Worm (Caenorhabditis elegans) whole organism, L4/young adult: ENCODE results near the gene M02E1.1.
"Not testable (repeated sequence)": the region's sequence is repeated elsewhere in the genome, so short reads cannot be mapped to it uniquely, and the experiment has no call there.

Experiments
- W03F9.2 ChIP-seq: fragments of 150-350 bp; optimal IDR thresholded peaks from 2 replicates; lab custom pipeline; 2014; ENCODE audit warnings: missing biosample characterization, missing genetic modification characterization
- dao-5 ChIP-seq: sonication (generic microtip); optimal IDR thresholded peaks from 2 replicates; lab custom pipeline; 2016; ENCODE audit warnings: missing genotype, missing genetic modification characterization, moderate library complexity, missing compliant biosample characterization
- him-1 ChIP-seq: sonication (generic microtip); optimal IDR thresholded peaks from 2 replicates; lab custom pipeline; 2016; ENCODE audit warnings: missing genotype, missing genetic modification reagents, missing genetic modification characterization, missing compliant biosample characterization

Gene M02E1.1

DNA sequence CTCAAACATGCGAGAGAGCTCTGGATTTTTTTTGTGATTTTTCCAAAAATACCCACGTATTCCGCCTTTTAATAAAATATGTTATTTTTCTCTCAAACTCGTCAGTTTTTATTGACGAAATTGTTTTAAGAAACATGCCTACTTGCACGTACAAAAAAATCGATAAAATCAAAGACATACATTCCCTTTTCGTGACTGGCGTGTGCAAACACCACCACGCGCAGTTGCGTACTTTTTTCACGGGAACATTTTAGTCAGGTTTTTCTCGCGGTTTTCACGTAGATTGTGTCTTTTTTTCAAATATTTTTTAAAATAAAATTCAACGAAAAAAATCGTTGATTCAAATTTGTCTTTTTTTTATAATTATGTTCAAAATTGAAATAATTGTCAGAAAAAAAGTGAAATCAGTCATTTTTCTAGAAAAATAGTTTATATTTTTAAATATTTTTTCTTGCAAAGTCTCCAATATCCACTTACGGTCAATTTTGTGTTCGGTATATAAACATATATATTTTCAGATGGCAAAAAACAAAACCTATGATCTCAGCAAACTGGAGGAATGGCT, at the start of gene M02E1.1:
Gene M02E1.1, plus strand, starts transcription at position 515 of the 565 bp plus-strand sequence.
- TF ChIP-seq dao-5 (tag; lab: Kevin White, UChicago) (no peak), W03F9.2 (tag; lab: Kevin White, UChicago) (peak; percentile 53)

DNA sequence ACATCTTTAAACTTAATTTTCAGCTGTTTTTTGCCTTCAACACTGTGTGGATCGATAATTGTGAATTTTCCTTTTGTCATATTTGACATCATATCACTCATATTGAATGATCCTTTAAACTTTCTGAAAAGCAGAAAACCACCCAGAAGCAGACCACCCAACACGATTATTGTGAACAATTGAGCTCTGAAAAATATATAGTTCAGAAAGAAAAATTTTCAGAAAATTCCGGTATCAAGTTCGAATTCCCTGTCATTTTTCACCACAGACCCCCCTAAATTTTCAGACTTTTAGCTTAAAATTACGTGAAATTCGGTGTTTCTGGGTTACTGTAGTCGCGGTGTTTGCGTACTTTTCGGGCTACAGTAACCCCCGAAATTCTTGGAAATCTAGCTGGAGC, 39.8 kb upstream of the M02E1.1 start, which contains the start of gene Y47C4A.1:
Gene Y47C4A.1, minus strand, starts transcription at position 101 of the 400 bp plus-strand sequence.
- TF ChIP-seq dao-5, W03F9.2, him-1 (tag; lab: Kevin White, UChicago): not testable (repeated sequence)

DNA sequence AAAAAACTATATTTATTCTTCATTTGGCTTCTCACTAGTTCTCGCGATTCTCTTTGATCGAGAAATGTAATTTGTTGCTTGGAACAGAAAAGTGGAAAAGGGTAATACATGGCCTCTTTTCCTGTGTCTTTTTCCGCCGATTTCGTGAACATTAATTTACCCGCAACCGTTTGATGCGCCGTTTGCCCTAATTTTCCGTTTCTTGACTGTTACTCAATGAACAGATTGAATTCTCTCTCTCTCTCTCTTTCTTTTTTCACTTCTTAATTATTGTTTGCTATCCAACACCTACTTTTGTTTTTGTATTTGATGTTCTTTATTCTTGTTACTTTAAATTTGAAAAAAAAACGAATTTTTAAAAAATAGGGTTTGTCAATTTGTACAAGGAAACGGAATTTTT, 30.2 kb upstream of the M02E1.1 start:
- TF ChIP-seq dao-5 (tag; lab: Kevin White, UChicago) (no peak), W03F9.2 (tag; lab: Kevin White, UChicago) (no peak), him-1 (tag; lab: Kevin White, UChicago) (no peak)

DNA sequence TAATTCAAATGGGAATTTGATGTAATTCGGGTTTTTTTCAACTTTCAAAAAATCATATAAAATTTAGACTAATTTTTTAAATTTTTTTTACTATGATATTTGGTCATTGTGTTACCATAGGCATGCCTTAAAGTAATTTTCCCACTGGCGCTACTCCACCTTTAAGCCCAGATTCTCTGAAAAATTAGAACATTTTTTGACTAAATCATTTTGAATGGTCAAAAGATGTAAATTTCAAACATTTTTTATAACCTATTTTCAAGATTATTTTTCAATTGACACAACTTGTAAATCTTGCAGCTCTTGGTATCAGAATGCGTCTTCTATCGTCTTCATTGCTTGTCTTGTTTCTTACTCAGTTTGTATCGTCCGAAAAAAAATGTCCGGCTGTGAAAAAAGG, 29.0 kb upstream of the M02E1.1 start, which contains the start of gene R57.2:
Gene R57.2, plus strand, starts transcription at position 301 of the 400 bp plus-strand sequence.
- TF ChIP-seq dao-5 (tag; lab: Kevin White, UChicago) (no peak), W03F9.2 (tag; lab: Kevin White, UChicago) (no peak), him-1 (tag; lab: Kevin White, UChicago) (no peak)

DNA sequence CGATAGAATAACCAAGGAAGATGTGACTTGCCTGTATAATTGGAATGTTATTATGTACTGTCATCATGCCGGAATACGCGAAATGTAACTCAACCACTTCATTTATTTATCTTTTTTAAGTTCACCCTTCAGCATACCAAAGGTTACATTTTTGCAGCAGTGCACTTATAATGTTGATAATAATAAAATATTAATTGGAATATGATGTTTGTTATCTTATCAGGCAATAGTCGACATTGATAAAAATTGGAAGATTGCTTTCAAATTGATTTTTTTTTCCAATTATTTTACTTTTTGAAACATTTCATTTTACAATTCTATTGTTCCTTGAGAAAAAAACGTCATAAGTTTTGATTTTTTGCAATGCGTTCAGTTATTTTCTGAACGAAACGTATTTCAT, 26.8 kb upstream of the M02E1.1 start:
- no peak for TF ChIP-seq W03F9.2 (tag; lab: Kevin White, UChicago)

DNA sequence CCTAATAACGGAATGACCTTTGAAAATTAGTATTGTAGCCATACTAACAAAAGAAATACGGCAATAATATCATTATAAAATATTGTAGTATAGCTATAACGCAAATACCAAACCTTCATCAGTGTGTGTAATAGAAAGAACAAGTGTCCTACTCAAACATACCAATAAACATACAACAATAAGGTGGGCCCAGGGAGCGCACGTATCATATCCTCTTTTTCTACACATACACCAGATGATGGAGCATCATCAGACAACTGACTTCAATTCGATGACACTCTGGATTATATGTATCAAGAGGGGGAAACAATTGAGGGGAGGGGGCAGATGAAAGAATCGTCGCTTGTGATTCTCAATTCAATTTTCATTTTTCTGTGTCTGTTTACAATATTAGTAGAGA, 25.7 kb upstream of the M02E1.1 start:
- TF ChIP-seq dao-5 (tag; lab: Kevin White, UChicago): no peak
- TF ChIP-seq W03F9.2 (tag; lab: Kevin White, UChicago): no peak
- TF ChIP-seq him-1 (tag; lab: Kevin White, UChicago): no peak

DNA sequence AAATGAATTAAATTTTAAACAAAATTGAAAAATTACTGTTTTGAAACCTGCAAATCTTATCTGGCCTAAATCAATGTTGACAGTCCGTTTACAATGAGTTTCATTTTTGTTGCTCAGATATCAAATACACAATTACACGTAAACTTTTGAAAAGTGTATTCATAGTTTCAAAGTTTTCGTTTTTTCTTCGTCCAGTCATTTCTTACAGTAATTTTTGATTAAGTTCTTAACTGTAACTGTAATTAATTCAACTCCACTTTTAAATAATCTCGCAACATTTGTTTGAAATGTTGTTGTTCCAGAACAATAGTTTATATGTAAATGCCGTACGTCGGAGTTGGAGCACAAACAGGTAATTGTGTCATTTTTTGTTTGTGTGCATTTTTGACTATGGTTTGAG, 24.4 kb upstream of the M02E1.1 start, which contains the start of gene gcp-2.1:
Gene gcp-2.1, plus strand, starts transcription at position 301 of the 400 bp plus-strand sequence.
- TF ChIP-seq W03F9.2 (tag; lab: Kevin White, UChicago): no peak
- no peak for TF ChIP-seq dao-5 (tag; lab: Kevin White, UChicago)
- no peak for TF ChIP-seq him-1 (tag; lab: Kevin White, UChicago)

DNA sequence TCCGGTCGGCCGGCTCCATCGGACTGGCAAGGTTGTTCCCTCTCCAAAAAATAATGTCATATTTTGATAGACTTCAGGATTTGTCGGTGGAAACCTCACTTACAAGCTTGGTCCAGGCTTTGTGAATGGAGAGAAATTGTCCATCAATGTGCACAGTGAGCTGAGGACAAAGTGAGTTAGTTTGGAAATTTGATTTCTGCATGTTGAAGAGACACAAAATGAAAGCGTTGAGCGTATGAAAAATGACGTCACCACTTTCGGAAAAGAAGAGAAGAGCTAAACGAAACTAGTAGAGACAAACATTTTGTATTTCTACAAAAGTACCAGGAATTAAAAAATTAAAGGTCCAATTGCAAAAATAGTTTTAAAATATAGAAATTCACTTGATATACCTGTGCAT, 20.9 kb upstream of the M02E1.1 start:
- TF ChIP-seq dao-5 (tag; lab: Kevin White, UChicago) (no peak), him-1 (tag; lab: Kevin White, UChicago) (no peak), W03F9.2 (tag; lab: Kevin White, UChicago) (no peak)

DNA sequence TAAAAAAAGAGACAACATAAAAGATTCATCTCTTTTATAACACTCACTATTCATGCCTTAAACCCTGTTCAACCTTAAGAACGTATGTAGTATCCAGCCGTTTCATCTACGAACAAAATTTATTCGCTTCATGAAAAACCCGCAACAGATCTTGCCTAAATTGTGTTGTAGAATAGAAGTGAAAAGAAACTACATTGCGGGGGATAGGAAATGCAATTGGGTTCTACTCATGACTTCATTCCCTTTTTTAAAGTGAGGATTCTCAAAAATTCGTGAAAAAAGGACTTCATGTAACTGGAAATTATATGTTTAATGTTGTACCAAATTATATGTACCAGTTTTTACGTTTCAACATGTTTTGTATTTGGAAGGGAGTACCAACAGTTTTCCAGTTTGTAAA, 16.8 kb upstream of the M02E1.1 start:
- TF ChIP-seq him-1 (tag; lab: Kevin White, UChicago) (no peak), W03F9.2 (tag; lab: Kevin White, UChicago) (no peak), dao-5 (tag; lab: Kevin White, UChicago) (no peak)

DNA sequence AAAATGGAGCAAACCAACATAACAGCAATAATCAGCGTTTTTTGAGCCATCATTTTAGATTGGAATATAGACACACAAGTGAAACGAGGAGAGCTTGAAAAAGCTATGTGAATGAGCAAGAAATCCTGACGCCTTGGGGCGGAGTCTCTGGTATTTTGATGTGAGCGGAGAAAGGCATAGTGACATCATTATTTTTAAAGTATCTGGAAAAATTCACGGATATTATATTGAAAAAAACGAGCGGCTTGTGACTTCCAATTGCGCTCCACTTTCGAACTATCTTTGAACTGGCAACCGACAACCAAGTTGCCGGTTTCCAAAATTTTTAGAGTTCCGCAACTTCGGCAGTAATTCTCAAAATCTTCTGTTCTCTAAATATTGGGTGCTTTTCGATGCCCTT, 14.7 kb upstream of the M02E1.1 start, which contains the start of gene nlp-64:
Gene nlp-64, minus strand, starts transcription at position 101 of the 400 bp plus-strand sequence.
- TF ChIP-seq W03F9.2 (tag; lab: Kevin White, UChicago) (no peak), dao-5 (tag; lab: Kevin White, UChicago) (no peak), him-1 (tag; lab: Kevin White, UChicago) (no peak)

DNA sequence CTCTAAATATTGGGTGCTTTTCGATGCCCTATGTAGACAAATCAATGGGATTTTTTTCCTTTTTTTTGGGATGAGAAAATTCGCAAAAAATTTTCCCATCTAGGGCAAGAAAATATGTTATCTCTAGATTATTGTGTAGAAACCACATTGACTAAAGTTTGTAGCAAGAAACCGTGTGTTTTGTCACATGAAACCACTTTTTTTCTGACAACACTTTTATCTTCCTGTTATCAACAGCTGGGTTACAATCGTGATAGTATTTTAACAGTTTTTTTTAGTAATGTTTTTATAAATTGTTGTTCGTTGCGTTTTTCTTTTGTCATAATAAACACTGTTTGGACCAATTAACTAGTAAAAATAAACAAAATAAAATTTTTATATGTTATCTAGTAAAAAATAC, 13.7 kb upstream of the M02E1.1 start:
- TF ChIP-seq dao-5 (tag; lab: Kevin White, UChicago) (no peak), W03F9.2 (tag; lab: Kevin White, UChicago) (no peak), him-1 (tag; lab: Kevin White, UChicago) (no peak)

DNA sequence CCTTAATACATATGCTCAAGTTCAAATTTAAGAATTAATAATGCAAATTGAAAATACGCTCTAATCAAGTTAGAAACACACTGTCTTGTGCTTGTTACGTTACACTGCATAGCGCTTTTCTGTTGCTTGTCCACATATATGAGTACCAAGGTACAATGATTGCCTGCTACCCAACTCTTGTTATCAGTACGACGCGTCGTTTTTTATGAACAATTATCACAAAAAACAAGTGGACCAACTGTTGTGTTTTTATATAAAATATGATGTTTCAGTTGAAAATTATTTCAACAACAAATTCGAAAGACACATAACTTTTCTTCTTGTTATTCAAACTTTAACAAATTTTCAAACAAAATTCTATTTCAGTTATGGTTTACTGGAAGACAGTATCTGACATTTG, 13.0 kb upstream of the M02E1.1 start, which contains the start of gene M02E1.4:
Gene M02E1.4, plus strand, starts transcription at position 367 of the 400 bp plus-strand sequence.
- TF ChIP-seq W03F9.2 (tag; lab: Kevin White, UChicago): no peak
- TF ChIP-seq him-1 (tag; lab: Kevin White, UChicago): no peak
- TF ChIP-seq dao-5 (tag; lab: Kevin White, UChicago): no peak

DNA sequence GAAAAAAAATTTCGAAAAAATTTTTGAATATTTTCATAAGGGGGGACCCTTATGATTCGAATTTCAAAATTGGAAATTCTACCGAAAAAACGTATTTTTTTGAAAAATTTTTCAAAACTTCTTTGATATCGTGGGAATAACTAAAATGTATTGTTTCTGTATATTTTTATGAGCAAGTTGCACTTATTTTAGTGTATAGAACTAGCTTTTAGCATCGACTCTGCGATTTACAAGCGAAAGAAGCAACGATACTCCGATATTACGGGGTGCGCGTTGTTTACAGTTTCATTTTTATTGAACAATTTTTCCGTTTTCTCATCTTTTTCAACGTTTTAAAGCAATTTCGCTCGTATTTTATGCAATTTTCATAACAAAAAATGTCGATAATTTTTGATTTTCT, 3.7 kb upstream of the M02E1.1 start, which contains the start of gene M02E1.3:
Gene M02E1.3, plus strand, starts transcription at position 301 of the 400 bp plus-strand sequence.
- TF ChIP-seq dao-5, him-1, W03F9.2 (tag; lab: Kevin White, UChicago): not testable (repeated sequence)

DNA sequence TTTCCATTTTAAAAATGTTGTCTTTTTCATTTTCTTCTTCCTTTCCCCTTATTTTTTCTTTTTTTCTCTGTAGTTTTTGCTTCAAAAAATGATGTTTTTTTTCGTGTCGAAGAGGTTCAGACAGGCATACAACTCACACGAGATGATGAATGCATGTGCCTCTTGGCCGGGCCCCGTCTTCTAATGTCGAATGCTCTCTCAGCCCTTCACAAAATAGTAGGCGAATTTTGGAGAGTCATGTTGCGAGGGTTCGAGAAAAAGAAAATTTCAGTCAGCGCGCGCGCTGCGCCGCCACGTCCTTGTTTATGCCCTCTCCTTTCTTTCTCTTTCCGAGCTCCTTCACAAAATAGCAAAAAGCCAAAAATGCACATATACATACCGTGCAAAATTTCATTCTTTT, 1.9 kb upstream of the M02E1.1 start:
- TF ChIP-seq him-1 (tag; lab: Kevin White, UChicago): peak; percentile 43
- no peak for TF ChIP-seq dao-5 (tag; lab: Kevin White, UChicago)
- TF ChIP-seq W03F9.2 (tag; lab: Kevin White, UChicago): peak; percentile 45
